Fruit fly (Drosophila melanogaster) whole organism, embryonic: ENCODE results near the gene hry.

Experiments used
- Aef1 ChIP-seq: fragments of 200-800 bp; sonication (Bioruptor generic); IDR thresholded peaks from 3 replicates; pipeline ENCODE4 v1.3.6; 2022; ENCODE audit warnings: missing biosample characterization, missing genetic modification characterization
- Bgb ChIP-seq: fragments of 200-800 bp; sonication (Bioruptor generic); IDR thresholded peaks from 2 replicates; pipeline ENCODE4 v1.3.6; 2022; ENCODE audit warnings: missing biosample characterization, missing genetic modification characterization; ENCODE audit not compliant: partially characterized antibody
- BtbVII ChIP-seq: fragments of 200-800 bp; sonication (Bioruptor generic); optimal IDR thresholded peaks from 3 replicates; lab custom pipeline; 2017; ENCODE audit warnings: missing biosample characterization, mild to moderate bottlenecking, missing genetic modification characterization
- CG11085 ChIP-seq: fragments of 200-800 bp; sonication (Bioruptor generic); IDR thresholded peaks from 2 replicates; pipeline ENCODE4 v1.3.6; 2022; ENCODE audit warnings: missing biosample characterization, missing genetic modification characterization
- CG11247 ChIP-seq: fragments of 200-800 bp; sonication (Bioruptor generic); IDR thresholded peaks from 2 replicates; pipeline ENCODE4 v1.3.6; 2022; ENCODE audit warnings: missing biosample characterization, missing genetic modification characterization
- CG12236 ChIP-seq: fragments of 200-800 bp; sonication (Bioruptor generic); optimal IDR thresholded peaks from 2 replicates; lab custom pipeline; 2016; ENCODE audit warnings: missing biosample characterization, missing genetic modification characterization
- CG15479 ChIP-seq: fragments of 200-800 bp; sonication (Bioruptor generic); optimal IDR thresholded peaks from 3 replicates; lab custom pipeline; 2019; ENCODE audit warnings: missing biosample characterization, mild to moderate bottlenecking, missing genetic modification characterization, moderate library complexity
- CG15601 ChIP-seq: fragments of 200-800 bp; sonication (Bioruptor generic); optimal IDR thresholded peaks from 3 replicates; lab custom pipeline; 2019; ENCODE audit warnings: missing biosample characterization, mild to moderate bottlenecking, missing genetic modification characterization, moderate library complexity
- CG1832 ChIP-seq: fragments of 200-800 bp; sonication (Bioruptor generic); optimal IDR thresholded peaks from 2 replicates; lab custom pipeline; 2017; ENCODE audit warnings: missing biosample characterization, mild to moderate bottlenecking, missing genetic modification characterization, inconsistent platforms
- CG32532 ChIP-seq: fragments of 200-800 bp; sonication (Bioruptor generic); IDR thresholded peaks from 2 replicates; pipeline ENCODE4 v1.3.6; 2022; ENCODE audit warnings: missing biosample characterization, missing genetic modification characterization
- CG3995 ChIP-seq: fragments of 200-800 bp; sonication (Bioruptor generic); optimal IDR thresholded peaks from 3 replicates; lab custom pipeline; 2016; ENCODE audit warnings: missing biosample characterization, missing genetic modification characterization
- CG4328 ChIP-seq: fragments of 200-800 bp; sonication (Bioruptor generic); optimal IDR thresholded peaks from 3 replicates; lab custom pipeline; 2017; ENCODE audit warnings: missing biosample characterization, missing genetic modification reagents, missing genetic modification characterization
- CG5180 ChIP-seq: fragments of 200-800 bp; sonication (Bioruptor generic); optimal IDR thresholded peaks from 3 replicates; lab custom pipeline; 2017; ENCODE audit warnings: missing biosample characterization, missing genetic modification characterization, mild to moderate bottlenecking, moderate library complexity, missing genetic modification reagents
- CG6175 ChIP-seq: fragments of 200-800 bp; sonication (Bioruptor generic); IDR thresholded peaks from 3 replicates; pipeline ENCODE4 v1.3.6; 2022; ENCODE audit warnings: missing biosample characterization, missing genetic modification characterization
- CG6272 ChIP-seq: fragments of 200-800 bp; sonication (Bioruptor generic); IDR thresholded peaks from 2 replicates; pipeline ENCODE4 v1.3.6; 2022; ENCODE audit warnings: missing biosample characterization, missing genetic modification characterization
- CG7357 ChIP-seq: fragments of 200-800 bp; sonication (Bioruptor generic); IDR thresholded peaks from 3 replicates; pipeline ENCODE4 v1.3.6; 2022; ENCODE audit warnings: missing biosample characterization, missing genetic modification characterization
- CG8765 ChIP-seq: fragments of 200-800 bp; sonication (Bioruptor generic); IDR thresholded peaks from 2 replicates; pipeline ENCODE4 v1.3.6; 2022; ENCODE audit warnings: missing biosample characterization, missing genetic modification characterization
- CG9876 ChIP-seq: fragments of 200-800 bp; sonication (Bioruptor generic); optimal IDR thresholded peaks from 2 replicates; lab custom pipeline; 2016; ENCODE audit warnings: missing biosample characterization, missing genetic modification characterization
- Gsc ChIP-seq: fragments of 200-800 bp; sonication (Bioruptor generic); IDR thresholded peaks from 2 replicates; pipeline ENCODE4 v1.3.6; 2022; ENCODE audit warnings: missing biosample characterization, missing genetic modification characterization
- Hmr ChIP-seq: fragments of 200-800 bp; sonication (Bioruptor generic); optimal IDR thresholded peaks from 3 replicates; lab custom pipeline; 2017; ENCODE audit warnings: mild to moderate bottlenecking, missing biosample characterization, missing genetic modification reagents, missing genetic modification characterization
- Hmx ChIP-seq: fragments of 200-800 bp; sonication (Bioruptor generic); optimal IDR thresholded peaks from 2 replicates; lab custom pipeline; 2016; ENCODE audit warnings: missing biosample characterization, missing genetic modification characterization
- Meics ChIP-seq: fragments of 200-800 bp; sonication (Bioruptor generic); optimal IDR thresholded peaks from 2 replicates; lab custom pipeline; 2017; ENCODE audit warnings: missing biosample characterization, mild to moderate bottlenecking, missing genetic modification characterization
- Oaz ChIP-seq: fragments of 200-800 bp; sonication (Bioruptor generic); IDR thresholded peaks from 2 replicates; pipeline ENCODE4 v1.3.6; 2022; ENCODE audit warnings: missing biosample characterization, missing genetic modification characterization
- Taf1 ChIP-seq: fragments of 200-800 bp; sonication (Bioruptor generic); IDR thresholded peaks from 2 replicates; pipeline ENCODE4 v1.3.6; 2022; ENCODE audit warnings: missing biosample characterization, missing genetic modification characterization
- az2 ChIP-seq: fragments of 200-800 bp; sonication (Bioruptor generic); optimal IDR thresholded peaks from 3 replicates; lab custom pipeline; 2016; ENCODE audit warnings: missing biosample characterization, missing genetic modification characterization
- bcd ChIP-seq: fragments of 200-800 bp; sonication (Bioruptor generic); optimal IDR thresholded peaks from 2 replicates; lab custom pipeline; 2017; ENCODE audit warnings: missing biosample characterization, mild to moderate bottlenecking, missing genetic modification characterization
- caup ChIP-seq: fragments of 200-800 bp; sonication (Bioruptor generic); optimal IDR thresholded peaks from 3 replicates; lab custom pipeline; 2017; ENCODE audit warnings: missing biosample characterization, mild to moderate bottlenecking, missing genetic modification characterization, moderate library complexity; ENCODE audit not compliant: severe bottlenecking
- chm ChIP-seq: fragments of 200-800 bp; sonication (Bioruptor generic); IDR thresholded peaks from 2 replicates; pipeline ENCODE4 v1.3.6; 2022; ENCODE audit warnings: missing biosample characterization, missing genetic modification characterization
- crc ChIP-seq: fragments of 200-800 bp; sonication (Bioruptor generic); optimal IDR thresholded peaks from 2 replicates; lab custom pipeline; 2016; ENCODE audit warnings: missing biosample characterization, missing genetic modification characterization
- dan ChIP-seq: fragments of 200-800 bp; sonication (Bioruptor generic); IDR thresholded peaks from 2 replicates; pipeline ENCODE4 v1.3.6; 2022; ENCODE audit warnings: missing biosample characterization, missing genetic modification characterization
- dmrt11E ChIP-seq: fragments of 200-800 bp; sonication (Bioruptor generic); optimal IDR thresholded peaks from 3 replicates; lab custom pipeline; 2018; ENCODE audit warnings: missing biosample characterization, mild to moderate bottlenecking, missing genetic modification characterization, moderate library complexity
- dysf ChIP-seq: fragments of 200-800 bp; sonication (Bioruptor generic); IDR thresholded peaks from 3 replicates; pipeline ENCODE4 v1.3.6; 2022; ENCODE audit warnings: missing biosample characterization, missing genetic modification characterization
- exex ChIP-seq: fragments of 200-800 bp; sonication (Bioruptor generic); optimal IDR thresholded peaks from 4 replicates; lab custom pipeline; 2018; ENCODE audit warnings: missing biosample characterization, mild to moderate bottlenecking, missing genetic modification characterization, moderate library complexity
- fd102C ChIP-seq: fragments of 200-800 bp; sonication (Bioruptor generic); optimal IDR thresholded peaks from 2 replicates; lab custom pipeline; 2018; ENCODE audit warnings: missing biosample characterization, mild to moderate bottlenecking, missing genetic modification characterization, moderate library complexity
- gcm2 ChIP-seq: fragments of 200-800 bp; sonication (Bioruptor generic); optimal IDR thresholded peaks from 2 replicates; lab custom pipeline; 2016; ENCODE audit warnings: missing biosample characterization, missing genetic modification characterization
- grau ChIP-seq: fragments of 200-800 bp; optimal IDR thresholded peaks from 3 replicates; lab custom pipeline; 2019; ENCODE audit warnings: missing biosample characterization, mild to moderate bottlenecking, missing genetic modification characterization, moderate library complexity
- gro ChIP-seq: fragments of 200-800 bp; sonication (Bioruptor generic); optimal IDR thresholded peaks from 2 replicates; lab custom pipeline; 2016; ENCODE audit warnings: missing biosample characterization, missing genetic modification characterization
- jigr1 ChIP-seq: fragments of 200-800 bp; sonication (Bioruptor generic); IDR thresholded peaks from 3 replicates; pipeline ENCODE4 v1.3.6; 2022; ENCODE audit warnings: missing biosample characterization, missing genetic modification characterization
- lilli ChIP-seq: fragments of 200-800 bp; sonication (Bioruptor generic); optimal IDR thresholded peaks from 3 replicates; lab custom pipeline; 2016; ENCODE audit warnings: missing biosample characterization, missing genetic modification characterization
- mld ChIP-seq: fragments of 200-800 bp; sonication (Bioruptor generic); IDR thresholded peaks from 3 replicates; pipeline ENCODE4 v1.3.6; 2022; ENCODE audit warnings: missing biosample characterization, missing genetic modification characterization; ENCODE audit not compliant: partially characterized antibody
- peb ChIP-seq: fragments of 200-800 bp; sonication (Bioruptor generic); IDR thresholded peaks from 2 replicates; pipeline ENCODE4 v1.3.6; 2022; ENCODE audit warnings: missing biosample characterization, missing genetic modification characterization
- phol ChIP-seq: fragments of 200-800 bp; sonication (Bioruptor generic); optimal IDR thresholded peaks from 3 replicates; lab custom pipeline; 2018; ENCODE audit warnings: missing biosample characterization, mild to moderate bottlenecking, missing genetic modification characterization, moderate library complexity
- pum ChIP-seq: fragments of 200-800 bp; sonication (Bioruptor generic); optimal IDR thresholded peaks from 2 replicates; lab custom pipeline; 2016; ENCODE audit warnings: missing biosample characterization, missing genetic modification characterization
- sob ChIP-seq: fragments of 200-800 bp; sonication (Bioruptor generic); IDR thresholded peaks from 2 replicates; pipeline ENCODE4 v1.3.6; 2022; ENCODE audit warnings: missing biosample characterization, missing genetic modification characterization
- sr ChIP-seq: fragments of 200-800 bp; sonication (Bioruptor generic); IDR thresholded peaks from 3 replicates; pipeline ENCODE4 v1.3.6; 2022; ENCODE audit warnings: missing biosample characterization, missing genetic modification characterization
- tna ChIP-seq: fragments of 200-800 bp; sonication (Bioruptor generic); IDR thresholded peaks from 2 replicates; pipeline ENCODE4 v1.3.6; 2022; ENCODE audit warnings: missing biosample characterization, missing genetic modification characterization; ENCODE audit not compliant: partially characterized antibody
- tx ChIP-seq: fragments of 200-800 bp; sonication (Bioruptor generic); optimal IDR thresholded peaks from 2 replicates; lab custom pipeline; 2016; ENCODE audit warnings: missing biosample characterization, missing genetic modification characterization
- unc-4 ChIP-seq: fragments of 200-800 bp; sonication (Bioruptor generic); IDR thresholded peaks from 2 replicates; pipeline ENCODE4 v1.3.6; 2022; ENCODE audit warnings: missing biosample characterization, missing genetic modification characterization; ENCODE audit not compliant: partially characterized antibody
- wdn ChIP-seq: fragments of 200-800 bp; sonication (Bioruptor generic); IDR thresholded peaks from 2 replicates; pipeline ENCODE4 v1.3.6; 2022; ENCODE audit warnings: missing biosample characterization, missing genetic modification characterization

hry gene

DNA sequence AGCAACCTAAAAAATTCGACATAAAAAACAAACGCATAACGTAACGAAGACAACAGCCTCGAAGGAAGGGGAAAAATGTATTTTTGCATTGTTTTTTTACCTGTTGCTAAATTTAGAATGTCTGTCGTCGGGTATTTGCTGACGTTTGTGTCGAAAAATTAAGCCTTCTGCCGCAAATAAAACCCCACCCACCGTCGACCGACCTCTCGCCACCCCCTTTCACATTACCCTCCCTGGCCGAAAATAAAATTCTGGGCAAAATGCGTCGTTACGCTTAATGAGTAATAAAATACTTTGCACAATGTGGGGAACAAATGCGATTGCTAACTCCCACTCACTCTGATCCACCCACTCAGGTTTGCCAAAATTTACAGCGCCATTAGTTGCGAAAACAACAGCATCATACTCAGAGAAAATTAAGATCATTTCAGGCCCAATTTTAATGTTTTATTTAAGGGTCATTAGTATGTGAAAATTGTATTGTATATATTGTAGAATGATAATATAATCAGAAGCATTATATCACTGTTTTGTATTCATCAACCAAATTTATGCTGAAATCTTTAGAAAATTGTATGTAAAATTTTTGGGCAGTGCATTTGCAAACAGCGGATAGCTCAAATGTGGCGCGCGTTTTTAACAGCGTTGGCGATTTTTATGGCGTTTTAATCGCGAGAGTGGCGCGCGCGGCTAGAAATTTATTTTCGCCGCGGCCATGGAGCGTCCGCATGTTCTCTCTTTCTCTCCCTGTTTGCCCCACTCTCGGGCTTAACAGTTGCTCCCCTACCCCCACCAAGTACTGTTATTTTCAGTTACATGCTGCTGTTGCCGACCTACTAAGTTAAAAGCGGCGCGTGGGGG lies 3.1 kb upstream of the hry start (continued):
- no peak for TF ChIP-seq CG15601 (tag; lab: Kevin White, UChicago)
- TF ChIP-seq CG5180 (GFP tag; lab: Kevin White, UChicago) = no peak
- TF ChIP-seq pum = no peak
- no peak for TF ChIP-seq mld (GFP tag; lab: Robert Waterston, UW)
- peak; percentile 54 for TF ChIP-seq Hmr
- peak; percentile 13 for TF ChIP-seq phol (tag; lab: Kevin White, UChicago)
- peak; percentile 41 for TF ChIP-seq caup
- TF ChIP-seq jigr1 (GFP tag; lab: Robert Waterston, UW) = no peak
- peak; percentile 63; the same call in 2 of the 3 replicates for TF ChIP-seq dysf (GFP tag; lab: Robert Waterston, UW)
- no peak for TF ChIP-seq crc (GFP tag; lab: Kevin White, UChicago)
- TF ChIP-seq bcd = no peak
- no peak for TF ChIP-seq dan (GFP tag; lab: Robert Waterston, UW)
- TF ChIP-seq grau = peak; percentile 63
- TF ChIP-seq CG6175 (GFP tag; lab: Robert Waterston, UW) = peak; percentile 81; the same call in 2 of the 3 replicates
- TF ChIP-seq CG3995 (GFP tag; lab: Kevin White, UChicago) = no peak
- TF ChIP-seq peb = no peak
- no peak for TF ChIP-seq CG9876 (GFP tag; lab: Kevin White, UChicago)
- TF ChIP-seq Meics (GFP tag; lab: Kevin White, UChicago) = peak; percentile 70
- TF ChIP-seq gro (GFP tag; lab: Kevin White, UChicago) = peak; percentile 42
- TF ChIP-seq tx (GFP tag; lab: Kevin White, UChicago) = no peak
- TF ChIP-seq wdn (GFP tag; lab: Robert Waterston, UW) = peak; percentile 42; the same call in 1 of the 2 replicates
- no peak for TF ChIP-seq fd102C (GFP tag; lab: Kevin White, UChicago)
- peak; percentile 22; the same call in 1 of the 2 replicates for TF ChIP-seq Bgb (GFP tag; lab: Robert Waterston, UW)
- no peak for TF ChIP-seq tna
- TF ChIP-seq BtbVII (GFP tag; lab: Kevin White, UChicago) = no peak
- TF ChIP-seq lilli (GFP tag; lab: Kevin White, UChicago) = peak; percentile 67
- TF ChIP-seq CG6272 (GFP tag; lab: Robert Waterston, UW) = no peak
- TF ChIP-seq CG8765 = no peak
- no peak for TF ChIP-seq unc-4 (GFP tag; lab: Robert Waterston, UW)
- TF ChIP-seq CG32532 = peak; percentile 77
- TF ChIP-seq CG4328 (GFP tag; lab: Kevin White, UChicago) = no peak
- TF ChIP-seq dmrt11E (tag; lab: Kevin White, UChicago) = no peak
- TF ChIP-seq CG1832 = peak; percentile 28
- TF ChIP-seq Gsc (GFP tag; lab: Robert Waterston, UW) = no peak
- TF ChIP-seq sob = 0 out of 2 replicates have a peak, but pooled peaks have one; percentile 11
- no peak for TF ChIP-seq CG15479 (GFP tag; lab: Kevin White, UChicago)
- no peak for TF ChIP-seq CG11247 (GFP tag; lab: Robert Waterston, UW)
- peak; percentile 5; the same call in 1 of the 2 replicates for TF ChIP-seq Oaz
- TF ChIP-seq exex = no peak
- peak; percentile 47; the same call in 2 of the 3 replicates for TF ChIP-seq sr (GFP tag; lab: Robert Waterston, UW)
- TF ChIP-seq chm (GFP tag; lab: Robert Waterston, UW) = no peak
- TF ChIP-seq CG12236 = no peak
- TF ChIP-seq CG11085 = no peak
- 0 out of 2 replicates have a peak, but pooled peaks have one; percentile 8 for TF ChIP-seq Taf1 (GFP tag; lab: Robert Waterston, UW)
- no peak for TF ChIP-seq gcm2
- TF ChIP-seq Hmx (GFP tag; lab: Kevin White, UChicago) = no peak
- 0 out of 3 replicates have a peak, but pooled peaks have one; percentile 25 for TF ChIP-seq CG7357 (GFP tag; lab: Robert Waterston, UW)
- TF ChIP-seq Aef1 (GFP tag; lab: Robert Waterston, UW) = peak; percentile 11; the same call in 1 of the 3 replicates
- TF ChIP-seq az2 = no peak
